Fruit fly (Drosophila melanogaster) whole organism, embryonic: ENCODE data around the gene Ugt316A1.

ENCODE experiments used
- Abd-B ChIP-seq: fragments of 200-800 bp; sonication (Bioruptor generic); optimal IDR thresholded peaks from 2 replicates; lab custom pipeline; 2018; ENCODE audit warnings: missing biosample characterization, mild to moderate bottlenecking, missing genetic modification characterization, moderate library complexity
- BEAF-32 ChIP-seq: fragments of 200-800 bp; sonication (Bioruptor generic); optimal IDR thresholded peaks from 3 replicates; lab custom pipeline; 2017; ENCODE audit warnings: missing biosample characterization, missing genetic modification characterization, mild to moderate bottlenecking, moderate library complexity, missing genetic modification reagents
- CG10147 ChIP-seq: fragments of 200-800 bp; sonication (Bioruptor generic); optimal IDR thresholded peaks from 2 replicates; lab custom pipeline; 2019; ENCODE audit warnings: missing biosample characterization, mild to moderate bottlenecking, missing genetic modification characterization, moderate library complexity
- CG11456 ChIP-seq: fragments of 200-800 bp; sonication (Bioruptor generic); IDR thresholded peaks from 3 replicates; pipeline ENCODE4 v1.3.6; 2022; ENCODE audit warnings: missing biosample characterization, missing genetic modification characterization
- CG12219 ChIP-seq: fragments of 200-800 bp; sonication (Bioruptor generic); optimal IDR thresholded peaks from 3 replicates; lab custom pipeline; 2018; ENCODE audit warnings: missing biosample characterization, mild to moderate bottlenecking, missing genetic modification characterization
- CG14050 ChIP-seq: fragments of 200-800 bp; sonication (Bioruptor generic); IDR thresholded peaks from 3 replicates; pipeline ENCODE4 v1.3.6; 2022; ENCODE audit warnings: missing biosample characterization, missing genetic modification characterization
- CG15011 ChIP-seq: fragments of 200-800 bp; sonication (Bioruptor generic); optimal IDR thresholded peaks from 3 replicates; lab custom pipeline; 2018; ENCODE audit warnings: missing biosample characterization, mild to moderate bottlenecking, missing genetic modification characterization
- CG15479 ChIP-seq: fragments of 200-800 bp; sonication (Bioruptor generic); optimal IDR thresholded peaks from 3 replicates; lab custom pipeline; 2019; ENCODE audit warnings: missing biosample characterization, mild to moderate bottlenecking, missing genetic modification characterization, moderate library complexity
- CG16813 ChIP-seq: fragments of 200-800 bp; sonication (Bioruptor generic); IDR thresholded peaks from 3 replicates; pipeline ENCODE4 v1.3.6; 2022; ENCODE audit warnings: missing biosample characterization, missing genetic modification characterization; ENCODE audit not compliant: partially characterized antibody
- CG1792 ChIP-seq: fragments of 200-800 bp; sonication (Bioruptor generic); optimal IDR thresholded peaks from 2 replicates; lab custom pipeline; 2016; ENCODE audit warnings: missing biosample characterization, missing genetic modification characterization
- CG31224 ChIP-seq: fragments of 200-800 bp; sonication (Bioruptor generic); IDR thresholded peaks from 2 replicates; pipeline ENCODE4 v1.3.6; 2022; ENCODE audit warnings: missing biosample characterization, missing genetic modification characterization
- CG3163 ChIP-seq: fragments of 200-800 bp; sonication (Bioruptor generic); optimal IDR thresholded peaks from 3 replicates; lab custom pipeline; 2016; ENCODE audit warnings: missing biosample characterization, missing genetic modification characterization
- CG43689 ChIP-seq: fragments of 200-800 bp; sonication (Bioruptor generic); IDR thresholded peaks from 2 replicates; pipeline ENCODE4 v1.3.6; 2022; ENCODE audit warnings: missing biosample characterization, missing genetic modification characterization
- CG5180 ChIP-seq: fragments of 200-800 bp; sonication (Bioruptor generic); optimal IDR thresholded peaks from 3 replicates; lab custom pipeline; 2017; ENCODE audit warnings: missing biosample characterization, missing genetic modification characterization, mild to moderate bottlenecking, moderate library complexity, missing genetic modification reagents
- CG6272 ChIP-seq: fragments of 200-800 bp; sonication (Bioruptor generic); IDR thresholded peaks from 2 replicates; pipeline ENCODE4 v1.3.6; 2022; ENCODE audit warnings: missing biosample characterization, missing genetic modification characterization
- CG7556 ChIP-seq: fragments of 200-800 bp; sonication (Bioruptor generic); optimal IDR thresholded peaks from 2 replicates; lab custom pipeline; 2017; ENCODE audit warnings: missing biosample characterization, mild to moderate bottlenecking, missing genetic modification characterization
- Drgx ChIP-seq: fragments of 200-800 bp; sonication (Bioruptor generic); IDR thresholded peaks from 2 replicates; pipeline ENCODE4 v1.3.6; 2022; ENCODE audit warnings: missing biosample characterization, missing genetic modification characterization
- E2f2 ChIP-seq: fragments of 200-800 bp; sonication (Bioruptor generic); IDR thresholded peaks from 2 replicates; pipeline ENCODE4 v1.3.6; 2022; ENCODE audit warnings: missing biosample characterization, missing genetic modification characterization
- Fer3 ChIP-seq: fragments of 200-800 bp; sonication (Bioruptor generic); optimal IDR thresholded peaks from 2 replicates; lab custom pipeline; 2018; ENCODE audit warnings: missing biosample characterization, mild to moderate bottlenecking, missing genetic modification characterization, moderate library complexity
- HHEX ChIP-seq: fragments of 200-800 bp; sonication (Bioruptor generic); optimal IDR thresholded peaks from 3 replicates; lab custom pipeline; 2017; ENCODE audit warnings: missing biosample characterization, mild to moderate bottlenecking, missing genetic modification characterization, missing genetic modification reagents
- Hr39 ChIP-seq: fragments of >200 bp; optimal IDR thresholded peaks from 2 replicates; lab custom pipeline; 2017
- Hr51 ChIP-seq, 2 experiments: fragments of 200-800 bp; sonication (Bioruptor generic); optimal IDR thresholded peaks; 2 replicates in 1 of 2; 3 replicates in 1 of 2; lab custom pipeline; 2016 to 2018; ENCODE audit warnings: missing biosample characterization in 2 of 2, missing genetic modification characterization in 2 of 2, mild to moderate bottlenecking in 1 of 2, moderate library complexity in 1 of 2
- Side ChIP-seq: fragments of 200-800 bp; sonication (Bioruptor generic); optimal IDR thresholded peaks from 2 replicates; lab custom pipeline; 2016; ENCODE audit warnings: missing biosample characterization, missing genetic modification characterization
- Taf1 ChIP-seq: fragments of 200-800 bp; sonication (Bioruptor generic); IDR thresholded peaks from 2 replicates; pipeline ENCODE4 v1.3.6; 2022; ENCODE audit warnings: missing biosample characterization, missing genetic modification characterization
- ato ChIP-seq: fragments of 200-800 bp; sonication (Bioruptor generic); IDR thresholded peaks from 2 replicates; pipeline ENCODE4 v1.3.6; 2022; ENCODE audit warnings: missing biosample characterization, missing genetic modification characterization; ENCODE audit not compliant: partially characterized antibody
- bab2 ChIP-seq: fragments of 200-800 bp; sonication (Bioruptor generic); optimal IDR thresholded peaks from 2 replicates; lab custom pipeline; 2016; ENCODE audit warnings: missing biosample characterization, missing genetic modification characterization
- bigmax ChIP-seq: fragments of 200-800 bp; sonication (Bioruptor generic); optimal IDR thresholded peaks from 2 replicates; lab custom pipeline; 2018; ENCODE audit warnings: missing biosample characterization, mild to moderate bottlenecking, missing genetic modification characterization
- br ChIP-seq: fragments of >200 bp; optimal IDR thresholded peaks from 2 replicates; lab custom pipeline; 2017
- cad ChIP-seq: fragments of >200 bp; optimal IDR thresholded peaks from 2 replicates; lab custom pipeline; 2017; ENCODE audit warnings: missing biosample characterization, missing genetic modification characterization
- cg ChIP-seq: fragments of 200-800 bp; sonication (Bioruptor generic); optimal IDR thresholded peaks from 3 replicates; lab custom pipeline; 2019; ENCODE audit warnings: missing biosample characterization, mild to moderate bottlenecking, missing genetic modification characterization, moderate library complexity
- crol ChIP-seq: fragments of 200-800 bp; sonication (Bioruptor generic); IDR thresholded peaks from 2 replicates; pipeline ENCODE4 v1.3.6; 2022; ENCODE audit warnings: missing biosample characterization, missing genetic modification characterization
- dati ChIP-seq: fragments of 200-800 bp; sonication (Bioruptor generic); IDR thresholded peaks from 2 replicates; pipeline ENCODE4 v1.3.6; 2022; ENCODE audit warnings: missing biosample characterization, missing genetic modification characterization
- fd3F ChIP-seq: fragments of 200-800 bp; sonication (Bioruptor generic); optimal IDR thresholded peaks from 2 replicates; lab custom pipeline; 2018; ENCODE audit warnings: missing biosample characterization, mild to moderate bottlenecking, missing genetic modification characterization, moderate library complexity
- fd96Cb ChIP-seq: fragments of 200-800 bp; sonication (Bioruptor generic); optimal IDR thresholded peaks from 2 replicates; lab custom pipeline; 2018; ENCODE audit warnings: missing biosample characterization, mild to moderate bottlenecking, missing genetic modification characterization, moderate library complexity
- inv ChIP-seq: fragments of 200-800 bp; sonication (Bioruptor generic); IDR thresholded peaks from 2 replicates; pipeline ENCODE4 v1.3.6; 2022; ENCODE audit warnings: missing biosample characterization, missing genetic modification characterization; ENCODE audit not compliant: partially characterized antibody
- mam ChIP-seq: fragments of 200-800 bp; sonication (Bioruptor generic); optimal IDR thresholded peaks from 3 replicates; lab custom pipeline; 2016; ENCODE audit warnings: missing biosample characterization, missing genetic modification characterization
- onecut ChIP-seq: fragments of 200-800 bp; sonication (Bioruptor generic); IDR thresholded peaks from 2 replicates; pipeline ENCODE4 v1.3.6; 2022; ENCODE audit warnings: missing biosample characterization, missing genetic modification characterization
- pfk ChIP-seq: fragments of 200-800 bp; sonication (Bioruptor generic); optimal IDR thresholded peaks from 2 replicates; lab custom pipeline; 2018; ENCODE audit warnings: missing biosample characterization, mild to moderate bottlenecking, missing genetic modification characterization, moderate library complexity
- shn ChIP-seq: fragments of 200-800 bp; sonication (Bioruptor generic); optimal IDR thresholded peaks from 3 replicates; lab custom pipeline; 2016; ENCODE audit warnings: missing biosample characterization, missing genetic modification characterization
- sisA ChIP-seq: fragments of 200-800 bp; sonication (Bioruptor generic); IDR thresholded peaks from 2 replicates; pipeline ENCODE4 v1.3.6; 2022; ENCODE audit warnings: missing biosample characterization, missing genetic modification characterization
- sna ChIP-seq: fragments of 200-800 bp; sonication (Bioruptor generic); IDR thresholded peaks from 2 replicates; pipeline ENCODE4 v1.3.6; 2022; ENCODE audit warnings: missing biosample characterization, missing genetic modification characterization; ENCODE audit not compliant: partially characterized antibody
- tll ChIP-seq, 2 experiments: fragments of 200-800 bp in 1 of 2; fragments of >200 bp in 1 of 2; sonication (Bioruptor generic) in 1 of 2; optimal IDR thresholded peaks; 2 replicates each; lab custom pipeline; 2017 to 2019; ENCODE audit warnings: missing biosample characterization in 2 of 2, missing genetic modification characterization in 2 of 2, mild to moderate bottlenecking in 1 of 2, moderate library complexity in 1 of 2
- tna ChIP-seq: fragments of 200-800 bp; sonication (Bioruptor generic); IDR thresholded peaks from 2 replicates; pipeline ENCODE4 v1.3.6; 2022; ENCODE audit warnings: missing biosample characterization, missing genetic modification characterization; ENCODE audit not compliant: partially characterized antibody
- ttk ChIP-seq: fragments of 200-800 bp; sonication (Bioruptor generic); IDR thresholded peaks from 2 replicates; pipeline ENCODE4 v2.1.2; 2022; ENCODE audit warnings: missing biosample characterization, missing genetic modification characterization
- zen ChIP-seq: fragments of 200-800 bp; sonication (Bioruptor generic); optimal IDR thresholded peaks from 3 replicates; lab custom pipeline; 2018; ENCODE audit warnings: missing biosample characterization, mild to moderate bottlenecking, missing genetic modification characterization, moderate library complexity

Ugt316A1 gene

DNA sequence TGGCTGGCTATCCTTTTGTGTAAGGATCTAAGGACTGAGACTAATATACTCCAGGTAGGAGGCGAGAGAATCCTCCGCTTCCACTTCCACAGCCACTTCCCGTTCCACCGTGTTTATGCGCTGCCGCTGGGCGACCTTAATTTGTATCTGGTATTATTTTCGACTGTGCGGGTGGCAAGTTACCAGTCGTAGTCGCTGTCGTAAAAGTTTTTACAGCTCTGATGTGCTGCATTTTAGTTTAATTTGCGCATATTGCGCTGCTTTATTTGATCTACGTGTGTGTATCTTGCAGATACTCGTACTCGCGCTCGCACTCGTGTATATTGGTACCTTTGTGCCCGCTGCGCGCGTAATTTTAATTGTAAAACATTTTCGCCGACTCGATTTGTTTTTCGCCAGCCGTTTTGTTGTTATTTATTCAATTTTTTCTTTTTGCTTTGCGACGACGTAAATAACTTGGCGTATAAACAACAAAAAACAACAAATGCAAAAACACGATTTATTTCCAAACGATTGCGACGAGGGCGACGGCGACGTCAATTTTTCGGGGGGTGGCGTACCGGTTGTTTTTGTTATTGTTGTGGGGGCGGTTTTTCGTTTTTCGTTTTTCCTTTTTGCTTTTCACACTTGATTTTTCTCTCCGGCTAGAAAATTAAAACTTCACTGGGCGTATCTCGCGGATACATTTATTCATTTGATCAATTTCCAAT lies 17.9 kb downstream of the Ugt316A1 start (continued):
- TF ChIP-seq Fer3 (tag; lab: Kevin White, UChicago) (no peak), CG1792 (GFP tag; lab: Kevin White, UChicago) (no peak), CG10147 (no peak), CG7556 (GFP tag; lab: Kevin White, UChicago) (no peak), br (no peak), ttk (GFP tag; lab: Robert Waterston, UW) (no peak), bab2 (GFP tag; lab: Kevin White, UChicago) (no peak), sna (GFP tag; lab: Robert Waterston, UW) (0 out of 2 replicates have a peak, but pooled peaks have one; percentile 30), shn (no peak), fd96Cb (no peak), Side (no peak), bigmax (GFP tag; lab: Kevin White, UChicago) (no peak), onecut (no peak), pfk (GFP tag; lab: Kevin White, UChicago) (no peak), CG16813 (GFP tag; lab: Robert Waterston, UW) (0 out of 3 replicates have a peak, but pooled peaks have one; percentile 16), cad (GFP tag; lab: Kevin White, UChicago) (peak; percentile 84), CG11456 (GFP tag; lab: Robert Waterston, UW) (no peak), CG14050 (GFP tag; lab: Robert Waterston, UW) (no peak), Hr39 (lab: Kevin White, UChicago) (no peak), CG6272 (GFP tag; lab: Robert Waterston, UW) (no peak), CG31224 (GFP tag; lab: Robert Waterston, UW) (0 out of 2 replicates have a peak, but pooled peaks have one; percentile 46), HHEX (GFP tag; lab: Kevin White, UChicago) (no peak), BEAF-32 (no peak), CG12219 (GFP tag; lab: Kevin White, UChicago) (no peak), CG3163 (GFP tag; lab: Kevin White, UChicago) (no peak), tna (GFP tag; lab: Robert Waterston, UW) (0 out of 2 replicates have a peak, but pooled peaks have one; percentile 53), mam (GFP tag; lab: Kevin White, UChicago) (no peak), CG15479 (GFP tag; lab: Kevin White, UChicago) (peak; percentile 82), E2f2 (GFP tag; lab: Robert Waterston, UW) (0 out of 2 replicates have a peak, but pooled peaks have one; percentile 6), CG15011 (no peak), sisA (GFP tag; lab: Robert Waterston, UW) (no peak), ato (GFP tag; lab: Robert Waterston, UW) (no peak), Drgx (peak; percentile 8; the same call in 1 of the 2 replicates), CG43689 (GFP tag; lab: Robert Waterston, UW) (no peak), tll (GFP tag; optimal IDR thresholded peaks at IDR 0.05; lab: Kevin White, UChicago) (no peak), dati (GFP tag; lab: Robert Waterston, UW) (no peak), inv (GFP tag; lab: Robert Waterston, UW) (no peak), fd3F (GFP tag; lab: Kevin White, UChicago) (no peak), Abd-B (GFP tag; lab: Kevin White, UChicago) (no peak), crol (GFP tag; lab: Robert Waterston, UW) (peak; percentile 61), Taf1 (no peak), cg (no peak), zen (tag; lab: Kevin White, UChicago) (peak; percentile 22), Hr51 (GFP tag; optimal IDR thresholded peaks at IDR 0.05; lab: Kevin White, UChicago) (no peak), CG5180 (GFP tag; lab: Kevin White, UChicago) (no peak)
